Fruit fly (Drosophila melanogaster): ENCODE results near the gene CG18596.

- TF ChIP-seq insv (optimal IDR thresholded peaks at IDR 0.05) (no peak), Sin3A (optimal IDR thresholded peaks at IDR 0.05) (no peak), ttk (optimal IDR thresholded peaks at IDR 0.05) (no peak), psq (optimal IDR thresholded peaks at IDR 0.05) (no peak)
Measured at dm6 chr3R:22342151-22342550, 33.6 kb upstream of the CG18596 start, which contains the start of gene CG5386.
